Worm (Caenorhabditis elegans): ENCODE data around the gene srh-219.

The srh-219 gene

ce11 chrV:15511613-15512216 is 16.4 kb downstream of the srh-219 start, which contains the start of gene rpl-38:
Gene rpl-38 (plus strand): TSS chrV:15512166.
- TF ChIP-seq ama-1 (optimal IDR thresholded peaks at IDR 0.05) = no peak
- peak; percentile 30 for TF ChIP-seq tbx-2 (tag; optimal IDR thresholded peaks at IDR 0.05)
- no peak for TF ChIP-seq nhr-67 (tag; optimal IDR thresholded peaks at IDR 0.05)
- TF ChIP-seq nhr-28 (tag; optimal IDR thresholded peaks at IDR 0.05) = no peak
- no peak for TF ChIP-seq ceh-16 (tag; optimal IDR thresholded peaks at IDR 0.05)
- TF ChIP-seq nhr-25 (tag; optimal IDR thresholded peaks at IDR 0.05) = peak; percentile 69
- TF ChIP-seq ceh-9 (tag; optimal IDR thresholded peaks at IDR 0.05) = no peak
- TF ChIP-seq elt-2 (tag; optimal IDR thresholded peaks at IDR 0.05) = peak; percentile 59
- TF ChIP-seq nfya-1 (tag; optimal IDR thresholded peaks at IDR 0.05; ENCODE audit: insufficient read depth) = peak; percentile 95
- TF ChIP-seq fos-1 (tag; optimal IDR thresholded peaks at IDR 0.05) = no peak
- TF ChIP-seq egl-27 (tag; optimal IDR thresholded peaks at IDR 0.05) = peak; percentile 27
- peak; percentile 88 for TF ChIP-seq nhr-23 (tag; optimal IDR thresholded peaks at IDR 0.05)
- peak; percentile 44 for TF ChIP-seq jun-1 (tag; optimal IDR thresholded peaks at IDR 0.05)
- TF ChIP-seq snpc-4 (tag; optimal IDR thresholded peaks at IDR 0.05) = peak; percentile 81
- peak; percentile 82 for TF ChIP-seq lin-15B (tag; optimal IDR thresholded peaks at IDR 0.05)
- no peak for TF ChIP-seq ztf-4 (tag; optimal IDR thresholded peaks at IDR 0.05)
- no peak for TF ChIP-seq ceh-82 (tag; optimal IDR thresholded peaks at IDR 0.05)
- TF ChIP-seq eor-1 (tag; optimal IDR thresholded peaks at IDR 0.05) = no peak
- TF ChIP-seq sea-2 (GFP tag; optimal IDR thresholded peaks at IDR 0.05) = no peak
- TF ChIP-seq ZK546.5 (tag; optimal IDR thresholded peaks at IDR 0.05) = no peak
- TF ChIP-seq nhr-12 (tag; optimal IDR thresholded peaks at IDR 0.05) = no peak
- no peak for TF ChIP-seq unc-62 (GFP tag; optimal IDR thresholded peaks at IDR 0.05)
- no peak for TF ChIP-seq nhr-237 (tag; optimal IDR thresholded peaks at IDR 0.05)
- TF ChIP-seq fkh-10 (GFP tag; optimal IDR thresholded peaks at IDR 0.05) = peak; percentile 70
- peak; percentile 41 for TF ChIP-seq nhr-43 (tag; optimal IDR thresholded peaks at IDR 0.05; ENCODE audit: poor library complexity, severe bottlenecking)
- no peak for TF ChIP-seq fkh-2 (tag; optimal IDR thresholded peaks at IDR 0.05)
- peak; percentile 94 for TF ChIP-seq lin-39 (tag; optimal IDR thresholded peaks at IDR 0.05)
- peak; percentile 88 for TF ChIP-seq egl-5 (tag; optimal IDR thresholded peaks at IDR 0.05)
- TF ChIP-seq nhr-77 (tag; optimal IDR thresholded peaks at IDR 0.05) = no peak
- no peak for TF ChIP-seq elt-1 (tag; optimal IDR thresholded peaks at IDR 0.05)
- TF ChIP-seq skn-1 (tag; optimal IDR thresholded peaks at IDR 0.05) = peak; percentile 75
- no peak for TF ChIP-seq zag-1 (tag; optimal IDR thresholded peaks at IDR 0.05)
- TF ChIP-seq mdl-1 (tag; optimal IDR thresholded peaks at IDR 0.05) = no peak
- peak; percentile 95 for TF ChIP-seq pha-4 (tag; optimal IDR thresholded peaks at IDR 0.05)
- no peak for TF ChIP-seq nhr-11 (tag; optimal IDR thresholded peaks at IDR 0.05)
- peak; percentile 74 for TF ChIP-seq pqm-1 (tag; optimal IDR thresholded peaks at IDR 0.05)
- no peak for TF ChIP-seq nhr-76 (tag; optimal IDR thresholded peaks at IDR 0.05)
- TF ChIP-seq ceh-28 (tag; optimal IDR thresholded peaks at IDR 0.05) = peak; percentile 48
- peak; percentile 72 for TF ChIP-seq R02D3.7 (tag; optimal IDR thresholded peaks at IDR 0.05)
- TF ChIP-seq hmg-11 (tag; optimal IDR thresholded peaks at IDR 0.05) = peak; percentile 84
- TF ChIP-seq lsy-12 (tag; optimal IDR thresholded peaks at IDR 0.05) = peak; percentile 47
- TF ChIP-seq elt-3 (tag; optimal IDR thresholded peaks at IDR 0.05) = no peak
- no peak for TF ChIP-seq aly-2 (tag; optimal IDR thresholded peaks at IDR 0.05)
- no peak for TF ChIP-seq unc-39 (tag; optimal IDR thresholded peaks at IDR 0.05)
- TF ChIP-seq mml-1 (tag; optimal IDR thresholded peaks at IDR 0.05) = no peak

All from whole organism, L3 larva.